Worm (Caenorhabditis elegans) whole organism, L4 larva: ENCODE measurements around the gene gad-3.

Source experiments
- F26F4.8 ChIP-seq: fragments of 200-800 bp; sonication (Bioruptor generic); conservative IDR thresholded peaks from 2 replicates; pipeline ENCODE4 v1.3.6; 2022; ENCODE audit warnings: missing genetic modification characterization, missing compliant biosample characterization
- aha-1 ChIP-seq: fragments of 150-350 bp; peaks from one replicate; lab custom pipeline; 2014; ENCODE audit warnings: missing biosample characterization, missing genetic modification characterization
- ama-1 ChIP-seq: fragments of 150-350 bp; optimal IDR thresholded peaks from 2 replicates; lab custom pipeline; 2014; ENCODE audit warnings: inconsistent platforms, mixed read lengths
- dmd-6 ChIP-seq: fragments of 200-800 bp; sonication (Bioruptor generic); IDR thresholded peaks from 2 replicates; pipeline ENCODE4 v1.3.6; 2022; ENCODE audit warnings: missing genetic modification reagents, missing genetic modification characterization, missing compliant biosample characterization
- dmd-9 ChIP-seq: fragments of 200-800 bp; sonication (Bioruptor generic); IDR thresholded peaks from 2 replicates; pipeline ENCODE4 v1.3.6; 2022; ENCODE audit warnings: missing genetic modification reagents, missing genetic modification characterization, missing compliant biosample characterization
- duxl-1 ChIP-seq: sonication (generic microtip); optimal IDR thresholded peaks from 2 replicates; lab custom pipeline; 2016; ENCODE audit warnings: mild to moderate bottlenecking, missing genetic modification characterization, moderate library complexity, missing compliant biosample characterization; ENCODE audit not compliant: poor library complexity
- egl-27 ChIP-seq: sonication (generic microtip); optimal IDR thresholded peaks from 3 replicates; lab custom pipeline; 2017; ENCODE audit warnings: missing biosample characterization, missing genetic modification reagents, missing genetic modification characterization
- fos-1 ChIP-seq: fragments of 150-350 bp; optimal IDR thresholded peaks from 2 replicates; lab custom pipeline; 2014; ENCODE audit warnings: missing biosample characterization, missing genetic modification characterization
- lin-15B ChIP-seq: fragments of 150-350 bp; sonication (generic microtip); optimal IDR thresholded peaks from 3 replicates; lab custom pipeline; 2014; ENCODE audit warnings: missing biosample characterization, missing genetic modification characterization
- mes-2 ChIP-seq: sonication (generic microtip); optimal IDR thresholded peaks from 2 replicates; lab custom pipeline; 2016; ENCODE audit warnings: missing genotype, mild to moderate bottlenecking, missing genetic modification characterization, missing compliant biosample characterization; ENCODE audit not compliant: poor library complexity, severe bottlenecking
- nhr-10 ChIP-seq: fragments of 150-350 bp; optimal IDR thresholded peaks from 2 replicates; lab custom pipeline; 2014; ENCODE audit warnings: missing biosample characterization, missing genetic modification characterization
- nhr-76 ChIP-seq: fragments of 150-350 bp; optimal IDR thresholded peaks from 2 replicates; lab custom pipeline; 2014; ENCODE audit warnings: missing biosample characterization, missing genetic modification characterization
- skn-1 ChIP-seq: fragments of 150-350 bp; optimal IDR thresholded peaks from 2 replicates; lab custom pipeline; 2014; ENCODE audit warnings: missing biosample characterization, missing genetic modification characterization
- unc-130 ChIP-seq: sonication (generic microtip); optimal IDR thresholded peaks from 2 replicates; lab custom pipeline; 2016; ENCODE audit warnings: missing genetic modification reagents, missing genetic modification characterization, missing compliant biosample characterization
- ztf-11 ChIP-seq: fragments of 150-350 bp; optimal IDR thresholded peaks from 2 replicates; lab custom pipeline; 2014; ENCODE audit warnings: missing biosample characterization, missing genetic modification characterization

The gad-3 gene

DNA sequence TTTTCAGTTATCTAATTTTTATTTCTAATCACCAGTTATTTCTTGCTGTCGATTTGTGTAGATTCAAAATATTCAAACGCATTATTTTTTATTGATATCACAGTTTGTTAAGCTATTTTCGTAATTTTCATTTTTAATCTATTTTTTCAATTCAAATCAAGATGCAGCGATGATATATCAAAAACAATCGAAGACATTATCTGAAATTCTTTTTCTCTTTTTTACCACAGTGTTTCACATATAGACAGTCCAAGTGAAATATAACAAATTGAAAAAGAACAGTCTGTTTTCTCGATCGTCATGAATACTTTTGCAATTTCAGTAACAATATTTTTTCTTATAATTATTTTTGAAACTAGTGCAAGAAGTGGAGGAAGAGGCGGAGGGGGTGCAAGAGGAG lies 47.5 kb downstream of the gad-3 start, which contains the start of gene F21C10.5:
F21C10.5 (plus strand) TSS at position 301 of the 400 bp plus-strand sequence.
- no peak for TF ChIP-seq egl-27 (tag; lab: Kevin White, UChicago)
- TF ChIP-seq mes-2 (tag; lab: Kevin White, UChicago) = no peak

DNA sequence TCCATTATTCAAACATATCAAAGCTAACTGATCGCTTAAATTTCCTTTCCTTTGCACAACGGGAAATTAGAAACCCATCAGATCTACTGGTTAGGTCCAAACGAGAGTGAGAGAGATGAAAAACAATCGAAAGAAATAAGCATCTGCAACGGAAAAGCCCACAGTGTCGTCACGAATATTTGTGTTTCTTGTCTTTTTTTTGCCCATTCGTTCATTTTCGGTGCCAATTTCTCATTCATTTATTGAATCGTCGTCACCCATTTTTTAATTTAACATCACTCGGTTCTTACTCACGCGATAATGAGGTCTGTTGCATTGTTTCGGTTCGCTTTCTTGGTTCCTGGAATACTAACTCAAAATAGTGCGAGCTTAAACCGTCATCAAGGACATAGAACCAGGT lies 48.6 kb downstream of the gad-3 start, which contains the start of gene F21C10.6:
F21C10.6 (plus strand) TSS at position 301 of the 400 bp plus-strand sequence.
- no peak for TF ChIP-seq unc-130 (GFP tag; lab: Kevin White, UChicago)

DNA sequence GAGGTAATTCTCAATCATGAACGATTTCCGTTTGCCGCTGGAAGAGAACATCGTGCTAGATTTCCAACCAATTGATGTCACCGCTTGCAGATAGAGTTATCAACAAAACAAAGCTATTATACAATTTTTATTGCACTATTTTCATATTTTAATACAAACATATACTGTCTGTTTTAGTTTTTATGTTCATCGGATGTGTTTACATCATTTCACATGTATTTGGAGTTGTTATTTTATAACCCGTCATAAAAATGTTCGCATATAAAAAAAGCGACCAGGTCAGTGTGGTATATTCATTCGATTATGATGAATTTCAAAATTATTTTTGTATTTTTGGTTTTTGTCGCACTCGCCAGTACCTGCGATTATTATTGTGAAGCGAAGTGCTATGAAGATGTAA lies 49.6 kb downstream of the gad-3 start, which contains the start of gene F21C10.11:
F21C10.11 (plus strand) TSS at position 301 of the 400 bp plus-strand sequence.
- no peak for TF ChIP-seq F26F4.8 (GFP tag; lab: Robert Waterston, UW)
- no peak for TF ChIP-seq nhr-76 (tag; lab: Kevin White, UChicago)
- TF ChIP-seq aha-1 (tag; lab: Kevin White, UChicago) = peak; percentile 76
- TF ChIP-seq, all 104 proteins: peak for 1

DNA sequence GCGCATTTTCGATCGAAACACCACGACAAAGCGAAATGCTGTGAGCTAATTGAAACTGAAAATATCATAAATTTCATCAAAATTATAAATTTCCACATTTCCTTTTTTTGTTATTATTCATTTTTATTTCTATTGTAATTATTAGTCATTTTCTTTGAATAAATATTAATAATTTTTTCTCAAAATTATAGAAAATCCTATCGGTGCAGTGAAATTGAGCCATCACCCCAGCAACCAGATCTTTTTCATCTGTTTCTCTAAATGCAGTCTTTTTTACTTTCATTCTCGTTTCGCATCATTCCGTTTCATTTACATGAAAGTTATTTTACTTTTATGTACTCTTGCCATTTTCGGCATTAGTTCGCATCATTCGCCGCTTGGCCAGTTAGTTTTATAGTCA lies 50.8 kb downstream of the gad-3 start, which contains the start of gene F21C10.13:
F21C10.13 (plus strand) TSS at position 301 of the 400 bp plus-strand sequence.
- TF ChIP-seq duxl-1 (tag; lab: Kevin White, UChicago) = no peak
- TF ChIP-seq ztf-11 (tag; lab: Kevin White, UChicago) = no peak
- no peak for TF ChIP-seq skn-1 (tag; lab: Kevin White, UChicago)
- no peak for TF ChIP-seq lin-15B (tag; lab: Kevin White, UChicago)
- no peak for TF ChIP-seq mes-2 (tag; lab: Kevin White, UChicago)
- TF ChIP-seq dmd-6 (GFP tag; lab: Robert Waterston, UW) = no peak
- no peak for TF ChIP-seq dmd-9
- TF ChIP-seq nhr-10 (tag; lab: Kevin White, UChicago) = no peak
- no peak for TF ChIP-seq fos-1 (tag; lab: Kevin White, UChicago)
- no peak for TF ChIP-seq ama-1 (lab: Kevin White, UChicago)
- TF ChIP-seq egl-27 (tag; lab: Kevin White, UChicago) = no peak
- TF ChIP-seq, all 104 proteins: peak for 0
